Worm (Caenorhabditis elegans) whole organism, L2 larva: ENCODE measurements around the gene ptr-5.
A peak's percentile ranks its signal among the peaks of the same experiment; 100 is the strongest.
"Not testable (repeated sequence)": the region's sequence is repeated elsewhere in the genome, so short reads cannot be mapped to it uniquely, and the experiment has no call there.

Source experiments
- C34F6.9 ChIP-seq: fragments of 150-350 bp; optimal IDR thresholded peaks from 2 replicates; lab custom pipeline; 2014; ENCODE audit warnings: missing biosample characterization, missing genetic modification characterization
- Y55F3AM.14 ChIP-seq: fragments of 200-800 bp; sonication (Bioruptor generic); optimal IDR thresholded peaks from 2 replicates; lab custom pipeline; 2018; ENCODE audit warnings: mild to moderate bottlenecking, missing genetic modification characterization, missing compliant biosample characterization
- ZK546.5 ChIP-seq: sonication (generic microtip); optimal IDR thresholded peaks from 2 replicates; lab custom pipeline; 2017; ENCODE audit warnings: missing biosample characterization, missing genetic modification characterization
- alr-1 ChIP-seq: fragments of 150-350 bp; optimal IDR thresholded peaks from 2 replicates; lab custom pipeline; 2014; ENCODE audit warnings: missing biosample characterization, missing genetic modification characterization
- aly-2 ChIP-seq: fragments of 150-350 bp; optimal IDR thresholded peaks from 2 replicates; lab custom pipeline; 2014; ENCODE audit warnings: missing biosample characterization, missing genetic modification characterization
- blmp-1 ChIP-seq: sonication (generic microtip); optimal IDR thresholded peaks from 2 replicates; lab custom pipeline; 2017; ENCODE audit warnings: missing genetic modification characterization, mild to moderate bottlenecking, missing compliant biosample characterization, antibody characterized with exemption, moderate library complexity; ENCODE audit not compliant: insufficient read depth
- ceh-16 ChIP-seq: fragments of 150-350 bp; optimal IDR thresholded peaks from 2 replicates; lab custom pipeline; 2014; ENCODE audit warnings: missing biosample characterization, missing genetic modification characterization
- ceh-82 ChIP-seq: fragments of 150-350 bp; optimal IDR thresholded peaks from 2 replicates; lab custom pipeline; 2014; ENCODE audit warnings: missing biosample characterization, missing genetic modification characterization
- crh-2 ChIP-seq: sonication (generic microtip); optimal IDR thresholded peaks from 2 replicates; lab custom pipeline; 2017; ENCODE audit warnings: missing biosample characterization, missing genetic modification characterization
- elt-3 ChIP-seq: sonication (generic microtip); optimal IDR thresholded peaks from 2 replicates; lab custom pipeline; 2017; ENCODE audit warnings: missing biosample characterization, missing genetic modification characterization
- lin-11 ChIP-seq: fragments of 150-350 bp; sonication (generic microtip); optimal IDR thresholded peaks from 2 replicates; lab custom pipeline; 2014; ENCODE audit warnings: missing biosample characterization, missing genetic modification characterization, inconsistent platforms, mixed read lengths
- lin-13 ChIP-seq: fragments of 150-350 bp; optimal IDR thresholded peaks from 2 replicates; lab custom pipeline; 2014; ENCODE audit warnings: missing biosample characterization, missing genetic modification reagents, missing genetic modification characterization
- lin-39 ChIP-seq: fragments of 150-350 bp; optimal IDR thresholded peaks from 2 replicates; lab custom pipeline; 2014; ENCODE audit warnings: missing biosample characterization, missing genetic modification reagents, missing genetic modification characterization
- lsy-2 ChIP-seq, 2 experiments: fragments of 150-350 bp in 1 of 2; sonication (generic microtip) in 1 of 2; optimal IDR thresholded peaks; 2 replicates each; lab custom pipeline; 2014 to 2017; ENCODE audit warnings: missing biosample characterization in 2 of 2, missing genetic modification characterization in 2 of 2
- mab-5 ChIP-seq: fragments of 150-350 bp; optimal IDR thresholded peaks from 2 replicates; lab custom pipeline; 2014; ENCODE audit warnings: missing biosample characterization, missing genetic modification characterization
- mbf-1 ChIP-seq: sonication (generic microtip); optimal IDR thresholded peaks from 2 replicates; lab custom pipeline; 2017; ENCODE audit warnings: missing biosample characterization, missing genetic modification characterization
- nhr-12 ChIP-seq: fragments of 150-350 bp; optimal IDR thresholded peaks from 2 replicates; lab custom pipeline; 2014; ENCODE audit warnings: missing biosample characterization, missing genetic modification characterization
- nhr-129 ChIP-seq: fragments of 150-350 bp; optimal IDR thresholded peaks from 2 replicates; lab custom pipeline; 2014; ENCODE audit warnings: missing biosample characterization, missing genetic modification characterization
- nhr-21 ChIP-seq: fragments of 150-350 bp; optimal IDR thresholded peaks from 2 replicates; lab custom pipeline; 2014; ENCODE audit warnings: missing biosample characterization, missing genetic modification characterization
- nhr-23 ChIP-seq: fragments of 150-350 bp; optimal IDR thresholded peaks from 2 replicates; lab custom pipeline; 2014; ENCODE audit warnings: missing biosample characterization, missing genetic modification reagents, missing genetic modification characterization
- nhr-25 ChIP-seq: fragments of 150-350 bp; sonication (generic microtip); optimal IDR thresholded peaks from 3 replicates; lab custom pipeline; 2014; ENCODE audit warnings: missing biosample characterization, missing genetic modification characterization
- peb-1 ChIP-seq: fragments of 150-350 bp; optimal IDR thresholded peaks from 2 replicates; lab custom pipeline; 2014; ENCODE audit warnings: missing biosample characterization, missing genetic modification characterization
- sem-4 ChIP-seq: fragments of 150-350 bp; optimal IDR thresholded peaks from 2 replicates; lab custom pipeline; 2014; ENCODE audit warnings: missing biosample characterization, missing genetic modification reagents, missing genetic modification characterization
- sma-3 ChIP-seq: sonication (generic microtip); optimal IDR thresholded peaks from 2 replicates; lab custom pipeline; 2016; ENCODE audit warnings: missing genetic modification reagents, missing genetic modification characterization, missing compliant biosample characterization
- sma-9 ChIP-seq, 2 experiments: fragments of 150-350 bp in 1 of 2; sonication (generic microtip) in 1 of 2; optimal IDR thresholded peaks; 2 replicates each; lab custom pipeline; 2014 to 2016; ENCODE audit warnings: missing genetic modification characterization in 2 of 2, mild to moderate bottlenecking in 1 of 2, missing biosample characterization in 1 of 2, missing compliant biosample characterization in 1 of 2, missing genetic modification reagents in 1 of 2, moderate library complexity in 1 of 2
- snpc-4 ChIP-seq: fragments of 150-350 bp; optimal IDR thresholded peaks from 2 replicates; lab custom pipeline; 2014; ENCODE audit warnings: missing biosample characterization, missing genetic modification characterization
- unc-39 ChIP-seq: fragments of 150-350 bp; optimal IDR thresholded peaks from 2 replicates; lab custom pipeline; 2014; ENCODE audit warnings: missing biosample characterization, missing genetic modification characterization
- unc-55 ChIP-seq: fragments of 150-350 bp; sonication (generic microtip); optimal IDR thresholded peaks from 3 replicates; lab custom pipeline; 2014; ENCODE audit warnings: missing biosample characterization, missing genetic modification reagents, missing genetic modification characterization
- ztf-1 ChIP-seq: fragments of 200-800 bp; sonication (Bioruptor generic); conservative IDR thresholded peaks from 2 replicates; pipeline ENCODE4 v1.3.6; 2022; ENCODE audit warnings: missing genetic modification characterization, missing compliant biosample characterization
- ztf-11 ChIP-seq: sonication (generic microtip); optimal IDR thresholded peaks from 2 replicates; lab custom pipeline; 2017; ENCODE audit warnings: missing biosample characterization, missing genetic modification characterization
- ztf-4 ChIP-seq: fragments of 150-350 bp; optimal IDR thresholded peaks from 2 replicates; lab custom pipeline; 2014; ENCODE audit warnings: missing biosample characterization, missing genetic modification characterization

Gene ptr-5

ce11 chrX:17300735-17301134 lies 17.6 kb upstream of the ptr-5 start:
- TF ChIP-seq crh-2 (tag; lab: Kevin White, UChicago) (no peak), snpc-4 (tag; lab: Kevin White, UChicago) (peak; percentile 65)

DNA sequence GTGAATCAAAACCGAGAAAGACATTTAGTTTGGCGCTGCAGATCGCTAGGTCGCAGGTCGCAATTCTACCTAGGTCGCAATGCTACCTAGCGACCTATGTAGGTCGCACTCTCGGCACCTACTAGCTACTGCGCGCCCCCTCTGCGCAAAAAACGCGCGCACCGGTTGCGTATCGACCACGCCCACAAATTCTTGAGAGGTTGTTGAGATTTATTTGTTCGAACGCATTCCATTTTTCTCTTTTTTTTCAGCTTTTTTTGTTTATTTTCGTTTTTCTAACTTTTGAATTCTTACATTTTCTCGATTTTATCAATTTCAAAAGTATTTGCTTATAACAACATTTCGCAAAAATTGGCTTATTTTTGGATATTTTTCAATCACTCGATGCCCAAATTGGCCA lies 16.5 kb upstream of the ptr-5 start, which contains the start of gene C33E10.10:
Gene C33E10.10, minus strand, starts transcription at position 101 of the 400 bp plus-strand sequence.
- no peak for TF ChIP-seq ztf-4 (tag; lab: Kevin White, UChicago)
- TF ChIP-seq snpc-4 (tag; lab: Kevin White, UChicago), result no peak
- no peak for TF ChIP-seq ztf-1 (GFP tag; lab: Robert Waterston, UW)
- TF ChIP-seq peb-1 (tag; lab: Kevin White, UChicago), result no peak
- no peak for TF ChIP-seq ztf-11 (tag; lab: Kevin White, UChicago)
- no peak for TF ChIP-seq nhr-23 (tag; lab: Kevin White, UChicago)
- TF ChIP-seq C34F6.9 (tag; lab: Kevin White, UChicago), result no peak
- no peak for TF ChIP-seq elt-3 (tag; lab: Kevin White, UChicago)
- no peak for TF ChIP-seq alr-1 (tag; lab: Kevin White, UChicago)
- TF ChIP-seq lsy-2 (tag; optimal IDR thresholded peaks at IDR 0.05; lab: Kevin White, UChicago), result no peak
- no peak for TF ChIP-seq sma-9 (GFP tag; optimal IDR thresholded peaks at IDR 0.05; lab: Kevin White, UChicago)
- TF ChIP-seq sma-9 (tag; optimal IDR thresholded peaks at IDR 0.05; lab: Kevin White, UChicago), result no peak
- no peak for TF ChIP-seq lin-11
- no peak for TF ChIP-seq sma-3
- no peak for TF ChIP-seq ceh-82 (tag; lab: Kevin White, UChicago)
- no peak for TF ChIP-seq unc-55 (GFP tag; lab: Kevin White, UChicago)
- TF ChIP-seq nhr-25 (tag; lab: Kevin White, UChicago), result no peak

ce11 chrX:17302419-17302818 lies 16.0 kb upstream of the ptr-5 start, which contains the start of gene fbxa-120:
Gene fbxa-120, plus strand, starts transcription at chrX:17302719.
- TF ChIP-seq Y55F3AM.14 (GFP tag; lab: Kevin White, UChicago) (no peak), mbf-1 (tag; lab: Kevin White, UChicago) (no peak), nhr-25 (tag; lab: Kevin White, UChicago) (no peak), nhr-21 (tag; lab: Kevin White, UChicago) (no peak), crh-2 (tag; lab: Kevin White, UChicago) (no peak), sma-9 (GFP tag; optimal IDR thresholded peaks at IDR 0.05; lab: Kevin White, UChicago) (no peak), sma-9 (tag; optimal IDR thresholded peaks at IDR 0.05; lab: Kevin White, UChicago) (no peak), alr-1 (tag; lab: Kevin White, UChicago) (no peak), lsy-2 (tag; optimal IDR thresholded peaks at IDR 0.05; lab: Kevin White, UChicago) (no peak), blmp-1 (tag; lab: Kevin White, UChicago) (no peak), ztf-4 (tag; lab: Kevin White, UChicago) (no peak), ceh-82 (tag; lab: Kevin White, UChicago) (no peak), peb-1 (tag; lab: Kevin White, UChicago) (no peak), mab-5 (no peak), nhr-12 (tag; lab: Kevin White, UChicago) (no peak), ceh-16 (no peak), lin-13 (no peak), snpc-4 (tag; lab: Kevin White, UChicago) (no peak), nhr-129 (tag; lab: Kevin White, UChicago) (no peak), unc-39 (tag; lab: Kevin White, UChicago) (no peak)

- not testable (repeated sequence) for TF ChIP-seq sem-4 (tag; lab: Kevin White, UChicago); ZK546.5 (tag; lab: Kevin White, UChicago); sma-3
- TF ChIP-seq, all 48 proteins: peak for 0; not testable (repeated sequence) for 48
Measured at ce11 chrX:17304920-17305319, 13.5 kb upstream of the ptr-5 start, which contains the start of gene C33E10.1. Gene C33E10.1, plus strand, starts transcription at chrX:17305220.

- not testable (repeated sequence) for TF ChIP-seq nhr-21 (tag; lab: Kevin White, UChicago); lin-39; aly-2 (tag; lab: Kevin White, UChicago)
Measured at ce11 chrX:17310730-17311312, 7.6 kb upstream of the ptr-5 start, which contains the start of gene C53C11.4. Gene C53C11.4, plus strand, starts transcription at chrX:17310908.
